Fruit fly (Drosophila melanogaster): ENCODE measurements around the gene CG15465.
A peak's percentile ranks its signal among the peaks of the same experiment; 100 is the strongest.

CG15465 gene

DNA sequence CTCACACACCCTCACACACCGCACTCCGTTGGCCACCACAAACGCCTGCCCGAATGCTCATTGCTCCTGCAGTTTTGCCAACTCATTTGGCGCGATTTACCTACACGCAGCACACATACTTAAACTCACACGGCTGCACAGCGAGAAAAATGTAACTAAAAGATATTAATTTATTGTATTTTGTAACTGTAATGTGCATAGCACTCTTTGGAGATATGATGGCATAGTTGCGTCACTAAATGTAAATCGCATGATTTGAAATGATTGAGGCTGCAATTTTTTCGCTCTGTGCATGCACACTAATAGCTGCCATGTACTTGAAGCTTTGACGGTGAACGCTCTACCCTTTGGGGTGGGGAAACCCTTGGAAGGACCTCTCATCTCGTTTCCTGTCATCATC is 58.3 kb downstream of the CG15465 start (continued):
- TF ChIP-seq HLHmδ (GFP tag; optimal IDR thresholded peaks at IDR 0.05) (no peak), Lpt (GFP tag; optimal IDR thresholded peaks at IDR 0.05) (no peak), pfk (GFP tag; optimal IDR thresholded peaks at IDR 0.05) (no peak), row (GFP tag; IDR thresholded peaks at IDR 0.05) (peak; percentile 66), CG11398 (GFP tag; optimal IDR thresholded peaks at IDR 0.05) (no peak), Nf-YB (GFP tag; optimal IDR thresholded peaks at IDR 0.05) (no peak), vnd (GFP tag; IDR thresholded peaks at IDR 0.05; ENCODE audit: partially characterized antibody) (no peak), CG8944 (GFP tag; optimal IDR thresholded peaks at IDR 0.05) (no peak), PHDP (tag; optimal IDR thresholded peaks at IDR 0.05) (peak; percentile 21), grau (tag; optimal IDR thresholded peaks at IDR 0.05) (peak; percentile 42), bsh (GFP tag; optimal IDR thresholded peaks at IDR 0.05) (peak in 1 of 2 experiments; percentile 47), CG17568 (GFP tag; optimal IDR thresholded peaks at IDR 0.05) (no peak), Vsx1 (GFP tag; optimal IDR thresholded peaks at IDR 0.05) (no peak), H2.0 (GFP tag; IDR thresholded peaks at IDR 0.05) (0 out of 2 replicates have a peak, but pooled peaks have one; percentile 23), CG32532 (GFP tag; IDR thresholded peaks at IDR 0.05) (peak; percentile 36; the same call in 1 of the 2 replicates), slbo (GFP tag; IDR thresholded peaks at IDR 0.05) (peak; percentile 55), Ravus (GFP tag; IDR thresholded peaks at IDR 0.05) (no peak), Ets65A (GFP tag) (peak; percentile 73), CG8924 (tag; optimal IDR thresholded peaks at IDR 0.05) (peak; percentile 14), insv (GFP tag; optimal IDR thresholded peaks at IDR 0.05) (no peak), lmd (GFP tag; IDR thresholded peaks at IDR 0.05) (peak; percentile 46), CG8290 (GFP tag; optimal IDR thresholded peaks at IDR 0.05) (no peak), CG8290 (tag; optimal IDR thresholded peaks at IDR 0.05) (peak in 1 of 2 experiments; percentile 57), pros (GFP tag; optimal IDR thresholded peaks at IDR 0.05) (no peak), hkb (optimal IDR thresholded peaks at IDR 0.05) (no peak), hkb (GFP tag; IDR thresholded peaks at IDR 0.05) (peak; percentile 69), Myb (GFP tag; optimal IDR thresholded peaks at IDR 0.05) (no peak), H15 (GFP tag; IDR thresholded peaks at IDR 0.05) (no peak), CG12769 (tag; optimal IDR thresholded peaks at IDR 0.05) (peak; percentile 52), Abd-B (GFP tag; optimal IDR thresholded peaks at IDR 0.05) (peak; percentile 5), lola (GFP tag; optimal IDR thresholded peaks at IDR 0.05) (peak in 1 of 3 experiments; percentile 6), Opbp (GFP tag; IDR thresholded peaks at IDR 0.05; ENCODE audit: partially characterized antibody) (no peak), mld (GFP tag; IDR thresholded peaks at IDR 0.05; ENCODE audit: partially characterized antibody) (no peak), ems (GFP tag; optimal IDR thresholded peaks at IDR 0.05) (peak; percentile 7), Neu2 (GFP tag; optimal IDR thresholded peaks at IDR 0.05; ENCODE audit: borderline replicate concordance) (no peak), D19A (tag; optimal IDR thresholded peaks at IDR 0.05) (peak; percentile 20), cad (GFP tag; optimal IDR thresholded peaks at IDR 0.05) (no peak), CG17359 (tag; optimal IDR thresholded peaks at IDR 0.05) (peak; percentile 36), E2f1 (GFP tag; IDR thresholded peaks at IDR 0.05) (peak; percentile 16; the same call in 1 of the 2 replicates), slp2 (GFP tag; optimal IDR thresholded peaks at IDR 0.05) (no peak), CG11504 (tag; optimal IDR thresholded peaks at IDR 0.05) (peak; percentile 55), Nf-YA (GFP tag; IDR thresholded peaks at IDR 0.05) (no peak), CG2875 (GFP tag; optimal IDR thresholded peaks at IDR 0.05) (no peak), sisA (GFP tag; IDR thresholded peaks at IDR 0.05) (peak; percentile 59), YL-1 (GFP tag; optimal IDR thresholded peaks at IDR 0.05) (no peak), usp (GFP tag; optimal IDR thresholded peaks at IDR 0.05) (no peak), Blimp-1 (GFP tag; optimal IDR thresholded peaks at IDR 0.05) (peak; percentile 26), CG31441 (GFP tag; IDR thresholded peaks at IDR 0.05) (0 out of 2 replicates have a peak, but pooled peaks have one; percentile 25), CG7839 (tag; optimal IDR thresholded peaks at IDR 0.05) (peak; percentile 51), NfI (GFP tag; optimal IDR thresholded peaks at IDR 0.05) (peak; percentile 18), otp (GFP tag; IDR thresholded peaks at IDR 0.05) (no peak)
